Fruit fly (Drosophila melanogaster) whole organism, embryonic: Measurements from ENCODE around the gene CG15365.

Source experiments
- CG10267 ChIP-seq: fragments of 200-800 bp; sonication (Bioruptor generic); optimal IDR thresholded peaks from 2 replicates; lab custom pipeline; 2018; ENCODE audit warnings: missing biosample characterization, mild to moderate bottlenecking, missing genetic modification characterization, moderate library complexity
- CG10274 ChIP-seq: fragments of 200-800 bp; sonication (Bioruptor generic); optimal IDR thresholded peaks from 3 replicates; lab custom pipeline; 2017; ENCODE audit warnings: missing biosample characterization, mild to moderate bottlenecking, missing genetic modification characterization
- CG11456 ChIP-seq: fragments of 200-800 bp; sonication (Bioruptor generic); IDR thresholded peaks from 3 replicates; pipeline ENCODE4 v1.3.6; 2022; ENCODE audit warnings: missing biosample characterization, missing genetic modification characterization
- CG12391 ChIP-seq: fragments of 200-800 bp; sonication (Bioruptor generic); optimal IDR thresholded peaks from 3 replicates; lab custom pipeline; 2018; ENCODE audit warnings: missing biosample characterization, mild to moderate bottlenecking, missing genetic modification characterization, moderate library complexity
- CG12769 ChIP-seq: fragments of 200-800 bp; sonication (Bioruptor generic); optimal IDR thresholded peaks from 2 replicates; lab custom pipeline; 2019; ENCODE audit warnings: missing biosample characterization, mild to moderate bottlenecking, missing genetic modification characterization, moderate library complexity
- CG14710 ChIP-seq: fragments of 200-800 bp; sonication (Bioruptor generic); optimal IDR thresholded peaks from 3 replicates; lab custom pipeline; 2019; ENCODE audit warnings: missing biosample characterization, mild to moderate bottlenecking, missing genetic modification characterization, moderate library complexity
- CG16779 ChIP-seq: fragments of 200-800 bp; sonication (Bioruptor generic); IDR thresholded peaks from 2 replicates; pipeline ENCODE4 v1.3.6; 2022; ENCODE audit warnings: missing biosample characterization, missing genetic modification characterization
- CG16813 ChIP-seq: fragments of 200-800 bp; sonication (Bioruptor generic); IDR thresholded peaks from 3 replicates; pipeline ENCODE4 v1.3.6; 2022; ENCODE audit warnings: missing biosample characterization, missing genetic modification characterization; ENCODE audit not compliant: partially characterized antibody
- CG16815 ChIP-seq: fragments of 200-800 bp; sonication (Bioruptor generic); optimal IDR thresholded peaks from 3 replicates; lab custom pipeline; 2017; ENCODE audit warnings: missing biosample characterization, mild to moderate bottlenecking, missing genetic modification characterization
- CG2116 ChIP-seq: fragments of 200-800 bp; sonication (Bioruptor generic); optimal IDR thresholded peaks from 3 replicates; lab custom pipeline; 2018; ENCODE audit warnings: missing biosample characterization, mild to moderate bottlenecking, missing genetic modification characterization
- CG30403 ChIP-seq: fragments of 200-800 bp; sonication (Bioruptor generic); optimal IDR thresholded peaks from 3 replicates; lab custom pipeline; 2016; ENCODE audit warnings: missing biosample characterization, missing genetic modification characterization
- CG31441 ChIP-seq: fragments of 200-800 bp; sonication (Bioruptor generic); IDR thresholded peaks from 2 replicates; pipeline ENCODE4 v1.3.6; 2022; ENCODE audit warnings: missing biosample characterization, missing genetic modification characterization
- CG32532 ChIP-seq: fragments of 200-800 bp; sonication (Bioruptor generic); IDR thresholded peaks from 2 replicates; pipeline ENCODE4 v1.3.6; 2022; ENCODE audit warnings: missing biosample characterization, missing genetic modification characterization
- CG32772 ChIP-seq: fragments of 200-800 bp; sonication (Bioruptor generic); IDR thresholded peaks from 2 replicates; pipeline ENCODE4 v1.3.6; 2022; ENCODE audit warnings: missing biosample characterization, missing genetic modification characterization
- CG34224 ChIP-seq: fragments of 200-800 bp; sonication (Bioruptor generic); IDR thresholded peaks from 3 replicates; pipeline ENCODE4 v1.3.6; 2022; ENCODE audit warnings: missing biosample characterization, missing genetic modification characterization; ENCODE audit not compliant: partially characterized antibody
- CG3995 ChIP-seq: fragments of 200-800 bp; sonication (Bioruptor generic); optimal IDR thresholded peaks from 3 replicates; lab custom pipeline; 2016; ENCODE audit warnings: missing biosample characterization, missing genetic modification characterization
- CG4282 ChIP-seq: fragments of 200-800 bp; sonication (Bioruptor generic); optimal IDR thresholded peaks from 2 replicates; lab custom pipeline; 2016; ENCODE audit warnings: missing biosample characterization, missing genetic modification characterization
- CG4424 ChIP-seq: fragments of 200-800 bp; sonication (Bioruptor generic); optimal IDR thresholded peaks from 3 replicates; lab custom pipeline; 2016; ENCODE audit warnings: missing biosample characterization, missing genetic modification characterization
- CG6175 ChIP-seq: fragments of 200-800 bp; sonication (Bioruptor generic); IDR thresholded peaks from 3 replicates; pipeline ENCODE4 v1.3.6; 2022; ENCODE audit warnings: missing biosample characterization, missing genetic modification characterization
- CG6272 ChIP-seq: fragments of 200-800 bp; sonication (Bioruptor generic); IDR thresholded peaks from 2 replicates; pipeline ENCODE4 v1.3.6; 2022; ENCODE audit warnings: missing biosample characterization, missing genetic modification characterization
- CG6654 ChIP-seq: fragments of 200-800 bp; sonication (Bioruptor generic); optimal IDR thresholded peaks from 2 replicates; lab custom pipeline; 2017; ENCODE audit warnings: missing biosample characterization, mild to moderate bottlenecking, missing genetic modification characterization
- CG7556 ChIP-seq: fragments of 200-800 bp; sonication (Bioruptor generic); optimal IDR thresholded peaks from 2 replicates; lab custom pipeline; 2017; ENCODE audit warnings: missing biosample characterization, mild to moderate bottlenecking, missing genetic modification characterization
- CG7928 ChIP-seq: fragments of 200-800 bp; sonication (Bioruptor generic); optimal IDR thresholded peaks from 2 replicates; lab custom pipeline; 2017; ENCODE audit warnings: missing biosample characterization, mild to moderate bottlenecking, missing genetic modification characterization
- CG8359 ChIP-seq: fragments of 200-800 bp; sonication (Bioruptor generic); optimal IDR thresholded peaks from 2 replicates; lab custom pipeline; 2017; ENCODE audit warnings: missing biosample characterization, mild to moderate bottlenecking, missing genetic modification characterization, borderline replicate concordance
- CG8765 ChIP-seq: fragments of 200-800 bp; sonication (Bioruptor generic); IDR thresholded peaks from 2 replicates; pipeline ENCODE4 v1.3.6; 2022; ENCODE audit warnings: missing biosample characterization, missing genetic modification characterization
- CG8944 ChIP-seq: fragments of 200-800 bp; sonication (Bioruptor generic); optimal IDR thresholded peaks from 3 replicates; lab custom pipeline; 2016; ENCODE audit warnings: missing biosample characterization, missing genetic modification characterization
- CrebB ChIP-seq: fragments of 200-800 bp; sonication (Bioruptor generic); optimal IDR thresholded peaks from 3 replicates; lab custom pipeline; 2018; ENCODE audit warnings: missing biosample characterization, mild to moderate bottlenecking, missing genetic modification characterization
- D19B ChIP-seq: fragments of 200-800 bp; sonication (Bioruptor generic); optimal IDR thresholded peaks from 2 replicates; lab custom pipeline; 2017; ENCODE audit warnings: missing biosample characterization, mild to moderate bottlenecking, missing genetic modification characterization
- Dek ChIP-seq: fragments of 200-800 bp; sonication (Bioruptor generic); optimal IDR thresholded peaks from 3 replicates; lab custom pipeline; 2019; ENCODE audit warnings: missing biosample characterization, mild to moderate bottlenecking, missing genetic modification characterization, moderate library complexity
- Dip2 ChIP-seq: fragments of 200-800 bp; sonication (Bioruptor generic); IDR thresholded peaks from 2 replicates; pipeline ENCODE4 v1.3.6; 2022; ENCODE audit warnings: missing biosample characterization, missing genetic modification characterization
- Doc3 ChIP-seq: fragments of 200-800 bp; sonication (Bioruptor generic); IDR thresholded peaks from 3 replicates; pipeline ENCODE4 v1.3.6; 2022; ENCODE audit warnings: missing biosample characterization, missing genetic modification characterization; ENCODE audit not compliant: partially characterized antibody
- E2f2 ChIP-seq: fragments of 200-800 bp; sonication (Bioruptor generic); IDR thresholded peaks from 2 replicates; pipeline ENCODE4 v1.3.6; 2022; ENCODE audit warnings: missing biosample characterization, missing genetic modification characterization
- ERR ChIP-seq: fragments of 200-800 bp; sonication (Bioruptor generic); optimal IDR thresholded peaks from 2 replicates; lab custom pipeline; 2016; ENCODE audit warnings: missing biosample characterization, missing genetic modification characterization
- Gsc ChIP-seq: fragments of 200-800 bp; sonication (Bioruptor generic); IDR thresholded peaks from 2 replicates; pipeline ENCODE4 v1.3.6; 2022; ENCODE audit warnings: missing biosample characterization, missing genetic modification characterization
- Gug ChIP-seq: fragments of 200-800 bp; sonication (Bioruptor generic); IDR thresholded peaks from 4 replicates; pipeline ENCODE4 v1.3.6; 2022; ENCODE audit warnings: missing biosample characterization, missing genetic modification characterization
- HLH54F ChIP-seq: fragments of 200-800 bp; sonication (Bioruptor generic); optimal IDR thresholded peaks from 3 replicates; lab custom pipeline; 2016; ENCODE audit warnings: missing biosample characterization, missing genetic modification characterization
- MESR4 ChIP-seq: fragments of 200-800 bp; sonication (Bioruptor generic); optimal IDR thresholded peaks from 2 replicates; lab custom pipeline; 2018; ENCODE audit warnings: missing biosample characterization, mild to moderate bottlenecking, missing genetic modification characterization, moderate library complexity
- Oaz ChIP-seq: fragments of 200-800 bp; sonication (Bioruptor generic); IDR thresholded peaks from 2 replicates; pipeline ENCODE4 v1.3.6; 2022; ENCODE audit warnings: missing biosample characterization, missing genetic modification characterization
- Oli ChIP-seq: fragments of 200-800 bp; sonication (Bioruptor generic); optimal IDR thresholded peaks from 2 replicates; lab custom pipeline; 2018; ENCODE audit warnings: missing biosample characterization, mild to moderate bottlenecking, missing genetic modification characterization, moderate library complexity
- btn ChIP-seq: fragments of 200-800 bp; sonication (Bioruptor generic); optimal IDR thresholded peaks from 2 replicates; lab custom pipeline; 2016; ENCODE audit warnings: missing biosample characterization, missing genetic modification characterization
- croc ChIP-seq: fragments of 200-800 bp; sonication (Bioruptor generic); conservative IDR thresholded peaks from 3 replicates; pipeline ENCODE4 v1.3.6; 2022; ENCODE audit warnings: missing biosample characterization, missing genetic modification characterization
- dysf ChIP-seq: fragments of 200-800 bp; sonication (Bioruptor generic); IDR thresholded peaks from 3 replicates; pipeline ENCODE4 v1.3.6; 2022; ENCODE audit warnings: missing biosample characterization, missing genetic modification characterization
- ems ChIP-seq: fragments of 200-800 bp; sonication (Bioruptor generic); optimal IDR thresholded peaks from 3 replicates; lab custom pipeline; 2016; ENCODE audit warnings: missing biosample characterization, missing genetic modification characterization
- fd96Cb ChIP-seq: fragments of 200-800 bp; sonication (Bioruptor generic); optimal IDR thresholded peaks from 2 replicates; lab custom pipeline; 2018; ENCODE audit warnings: missing biosample characterization, mild to moderate bottlenecking, missing genetic modification characterization, moderate library complexity
- luna ChIP-seq: fragments of 200-800 bp; sonication (Bioruptor generic); optimal IDR thresholded peaks from 2 replicates; lab custom pipeline; 2016; ENCODE audit warnings: missing biosample characterization, missing genetic modification characterization
- nmo ChIP-seq: fragments of 200-800 bp; sonication (Bioruptor generic); optimal IDR thresholded peaks from 2 replicates; lab custom pipeline; 2018; ENCODE audit warnings: missing biosample characterization, mild to moderate bottlenecking, missing genetic modification characterization, moderate library complexity
- run ChIP-seq: fragments of 200-800 bp; sonication (Bioruptor generic); optimal IDR thresholded peaks from 3 replicates; lab custom pipeline; 2018; ENCODE audit warnings: missing biosample characterization, mild to moderate bottlenecking, missing genetic modification characterization
- sc ChIP-seq, 3 experiments: fragments of >200 bp in 2 of 3; fragments of 200-800 bp in 1 of 3; sonication (Bioruptor generic) in 1 of 3; optimal IDR thresholded peaks; 2 replicates in 2 of 3; 3 replicates in 1 of 3; lab custom pipeline; 2017; ENCODE audit warnings: mild to moderate bottlenecking in 1 of 3, missing biosample characterization in 1 of 3, missing genetic modification characterization in 1 of 3, missing genetic modification reagents in 1 of 3
- shn ChIP-seq: fragments of 200-800 bp; sonication (Bioruptor generic); optimal IDR thresholded peaks from 3 replicates; lab custom pipeline; 2016; ENCODE audit warnings: missing biosample characterization, missing genetic modification characterization
- sima ChIP-seq: fragments of 200-800 bp; sonication (Bioruptor generic); optimal IDR thresholded peaks from 2 replicates; lab custom pipeline; 2016; ENCODE audit warnings: missing biosample characterization, missing genetic modification characterization
- sisA ChIP-seq: fragments of 200-800 bp; sonication (Bioruptor generic); IDR thresholded peaks from 2 replicates; pipeline ENCODE4 v1.3.6; 2022; ENCODE audit warnings: missing biosample characterization, missing genetic modification characterization
- ttk ChIP-seq: fragments of 200-800 bp; sonication (Bioruptor generic); IDR thresholded peaks from 2 replicates; pipeline ENCODE4 v2.1.2; 2022; ENCODE audit warnings: missing biosample characterization, missing genetic modification characterization

Gene CG15365

DNA sequence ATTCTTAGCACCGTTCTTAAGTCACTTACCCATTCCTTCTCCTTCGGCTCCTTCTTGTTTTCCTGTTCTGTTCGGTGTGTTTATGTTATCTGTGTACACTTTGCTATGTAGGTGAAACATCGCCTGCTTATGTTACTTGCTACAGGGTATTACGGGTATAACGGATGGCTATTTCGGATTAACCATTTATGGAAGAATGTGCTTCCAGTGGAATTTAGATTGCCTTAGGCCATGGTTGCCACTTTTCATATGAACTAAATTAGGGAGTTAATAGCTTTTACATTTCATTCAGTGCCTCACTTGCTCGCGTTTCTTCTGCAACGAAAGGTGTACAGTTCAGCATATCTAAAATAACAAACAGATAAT lies 19.4 kb downstream of the CG15365 start (continued):
- TF ChIP-seq ERR (GFP tag; lab: Kevin White, UChicago): no peak
- no peak for TF ChIP-seq run (tag; lab: Kevin White, UChicago)
- 0 out of 2 replicates have a peak, but pooled peaks have one; percentile 50 for TF ChIP-seq CG31441 (GFP tag; lab: Robert Waterston, UW)
- no peak for TF ChIP-seq CG2116 (GFP tag; lab: Kevin White, UChicago)
- no peak for TF ChIP-seq CG8944 (GFP tag; lab: Kevin White, UChicago)
- TF ChIP-seq D19B (GFP tag; lab: Kevin White, UChicago): peak; percentile 70
- no peak for TF ChIP-seq luna
- no peak; the same call in 1 of the 2 replicates for TF ChIP-seq sisA (GFP tag; lab: Robert Waterston, UW)
- no peak for TF ChIP-seq Oaz (GFP tag; lab: Robert Waterston, UW)
- no peak for TF ChIP-seq CG3995 (GFP tag; lab: Kevin White, UChicago)
- no peak for TF ChIP-seq croc (GFP tag; lab: Robert Waterston, UW)
- TF ChIP-seq nmo: no peak
- no peak for TF ChIP-seq CG11456 (GFP tag; lab: Robert Waterston, UW)
- TF ChIP-seq CG32532 (GFP tag; lab: Robert Waterston, UW): no peak
- no peak for TF ChIP-seq CG34224 (GFP tag; lab: Robert Waterston, UW)
- TF ChIP-seq CG4424: no peak
- no peak for TF ChIP-seq Doc3 (GFP tag; lab: Robert Waterston, UW)
- no peak for TF ChIP-seq CG8765 (GFP tag; lab: Robert Waterston, UW)
- no peak for TF ChIP-seq CG6272 (GFP tag; lab: Robert Waterston, UW)
- peak; percentile 35 for TF ChIP-seq CG8359 (GFP tag; lab: Kevin White, UChicago)
- TF ChIP-seq HLH54F (GFP tag; lab: Kevin White, UChicago): no peak
- no peak for TF ChIP-seq CG6175 (GFP tag; lab: Robert Waterston, UW)
- no peak for TF ChIP-seq CG32772
- no peak for TF ChIP-seq ttk (GFP tag; lab: Robert Waterston, UW)
- no peak for TF ChIP-seq CG12769 (tag; lab: Kevin White, UChicago)
- peak; percentile 34 for TF ChIP-seq CG12391 (tag; lab: Kevin White, UChicago)
- TF ChIP-seq sc (optimal IDR thresholded peaks at IDR 0.05; lab: Kevin White, UChicago): no peak
- TF ChIP-seq sc (GFP tag; optimal IDR thresholded peaks at IDR 0.05; lab: Kevin White, UChicago): peak; percentile 33
- no peak for TF ChIP-seq CG16779
- TF ChIP-seq CG10274: no peak
- no peak for TF ChIP-seq Dek (tag; lab: Kevin White, UChicago)
- TF ChIP-seq dysf (GFP tag; lab: Robert Waterston, UW): no peak
- peak; percentile 19 for TF ChIP-seq CG16815 (GFP tag; lab: Kevin White, UChicago)
- TF ChIP-seq CG7928 (GFP tag; lab: Kevin White, UChicago): no peak
- TF ChIP-seq CrebB (tag; lab: Kevin White, UChicago): no peak
- no peak for TF ChIP-seq shn (GFP tag; lab: Kevin White, UChicago)
- TF ChIP-seq CG16813 (GFP tag; lab: Robert Waterston, UW): no peak
- TF ChIP-seq sima (GFP tag; lab: Kevin White, UChicago): no peak
- peak; percentile 43 for TF ChIP-seq Oli (tag; lab: Kevin White, UChicago)
- TF ChIP-seq Gsc (GFP tag; lab: Robert Waterston, UW): no peak
- peak; percentile 6 for TF ChIP-seq CG14710 (tag; lab: Kevin White, UChicago)
- TF ChIP-seq CG7556: no peak
- peak; percentile 34 for TF ChIP-seq fd96Cb (tag; lab: Kevin White, UChicago)
- no peak for TF ChIP-seq ems (GFP tag; lab: Kevin White, UChicago)
- no peak for TF ChIP-seq Dip2 (GFP tag; lab: Robert Waterston, UW)
- no peak for TF ChIP-seq CG6654 (GFP tag; lab: Kevin White, UChicago)
- TF ChIP-seq btn: no peak
- TF ChIP-seq Gug: no peak
- no peak for TF ChIP-seq MESR4 (GFP tag; lab: Kevin White, UChicago)
- TF ChIP-seq CG10267 (tag; lab: Kevin White, UChicago): no peak
- TF ChIP-seq CG4282: no peak
- TF ChIP-seq CG30403 (GFP tag; lab: Kevin White, UChicago): peak; percentile 20
- no peak for TF ChIP-seq E2f2 (GFP tag; lab: Robert Waterston, UW)
